Worm (Caenorhabditis elegans): Measurements from ENCODE around the gene cnc-4.
A peak's percentile ranks its signal among the peaks of the same experiment; 100 is the strongest.

- TF ChIP-seq unc-62 (GFP tag; optimal IDR thresholded peaks at IDR 0.05 in 1 of 2) (no peak), unc-62 (tag; optimal IDR thresholded peaks at IDR 0.05) (no peak), snpc-4 (tag; optimal IDR thresholded peaks at IDR 0.05) (no peak), lin-1 (GFP tag; IDR thresholded peaks at IDR 0.05) (no peak), nhr-6 (tag; optimal IDR thresholded peaks at IDR 0.05) (no peak), ceh-28 (tag; optimal IDR thresholded peaks at IDR 0.05) (no peak), nhr-48 (tag; optimal IDR thresholded peaks at IDR 0.05) (peak; percentile 72), hlh-30 (tag; optimal IDR thresholded peaks at IDR 0.05; ENCODE audit: insufficient read depth) (peak; percentile 35), lim-7 (GFP tag; IDR thresholded peaks at IDR 0.05) (no peak), nhr-28 (tag; optimal IDR thresholded peaks at IDR 0.05) (peak; percentile 72), lin-39 (tag; optimal IDR thresholded peaks at IDR 0.05) (no peak), nhr-25 (tag; optimal IDR thresholded peaks at IDR 0.05; ENCODE audit: borderline replicate concordance, insufficient read depth) (no peak), aly-2 (tag; optimal IDR thresholded peaks at IDR 0.05) (no peak), mes-2 (tag; optimal IDR thresholded peaks at IDR 0.05; ENCODE audit: poor library complexity, severe bottlenecking) (no peak)
These were observed 9.6 kb downstream of the cnc-4 start for ce11 chrV:1456614-1457013.
